Fruit fly (Drosophila melanogaster) whole organism, embryonic: ENCODE measurements around the gene scpr-A.

Experiments
- Adf1 ChIP-seq: fragments of 200-800 bp; sonication (Bioruptor generic); IDR thresholded peaks from 2 replicates; pipeline ENCODE4 v1.3.6; 2022; ENCODE audit warnings: missing biosample characterization, missing genetic modification characterization
- B-H1 ChIP-seq: fragments of 200-800 bp; sonication (Bioruptor generic); IDR thresholded peaks from 3 replicates; pipeline ENCODE4 v1.3.6; 2022; ENCODE audit warnings: missing biosample characterization, missing genetic modification characterization
- CG10274 ChIP-seq: fragments of 200-800 bp; sonication (Bioruptor generic); optimal IDR thresholded peaks from 3 replicates; lab custom pipeline; 2017; ENCODE audit warnings: missing biosample characterization, mild to moderate bottlenecking, missing genetic modification characterization
- CG10543 ChIP-seq: fragments of 200-800 bp; sonication (Bioruptor generic); optimal IDR thresholded peaks from 3 replicates; lab custom pipeline; 2017; ENCODE audit warnings: missing biosample characterization, mild to moderate bottlenecking, missing genetic modification characterization, moderate library complexity
- CG11723 ChIP-seq: fragments of 200-800 bp; sonication (Bioruptor generic); optimal IDR thresholded peaks from 2 replicates; lab custom pipeline; 2017; ENCODE audit warnings: missing biosample characterization, mild to moderate bottlenecking, missing genetic modification characterization
- CG12299 ChIP-seq: fragments of 200-800 bp; sonication (Bioruptor generic); optimal IDR thresholded peaks from 2 replicates; lab custom pipeline; 2018; ENCODE audit warnings: missing biosample characterization, mild to moderate bottlenecking, missing genetic modification characterization
- CG12659 ChIP-seq: fragments of 200-800 bp; sonication (Bioruptor generic); optimal IDR thresholded peaks from 3 replicates; lab custom pipeline; 2017; ENCODE audit warnings: mild to moderate bottlenecking, missing biosample characterization, missing genetic modification reagents, missing genetic modification characterization
- CG14014 ChIP-seq: fragments of 200-800 bp; sonication (Bioruptor generic); IDR thresholded peaks from 2 replicates; pipeline ENCODE4 v1.3.6; 2022; ENCODE audit warnings: missing biosample characterization, missing genetic modification characterization
- CG14441 ChIP-seq: fragments of 200-800 bp; sonication (Bioruptor generic); IDR thresholded peaks from 2 replicates; pipeline ENCODE4 v1.3.6; 2022; ENCODE audit warnings: missing biosample characterization, missing genetic modification characterization
- CG15601 ChIP-seq: fragments of 200-800 bp; sonication (Bioruptor generic); optimal IDR thresholded peaks from 3 replicates; lab custom pipeline; 2019; ENCODE audit warnings: missing biosample characterization, mild to moderate bottlenecking, missing genetic modification characterization, moderate library complexity
- CG1602 ChIP-seq: fragments of 200-800 bp; sonication (Bioruptor generic); optimal IDR thresholded peaks from 3 replicates; lab custom pipeline; 2016; ENCODE audit warnings: missing biosample characterization, missing genetic modification characterization
- CG17359 ChIP-seq: fragments of 200-800 bp; sonication (Bioruptor generic); optimal IDR thresholded peaks from 3 replicates; lab custom pipeline; 2018; ENCODE audit warnings: missing biosample characterization, mild to moderate bottlenecking, missing genetic modification characterization, moderate library complexity
- CG17612 ChIP-seq: fragments of 200-800 bp; sonication (Bioruptor generic); IDR thresholded peaks from 2 replicates; pipeline ENCODE4 v1.3.6; 2022; ENCODE audit warnings: missing biosample characterization, missing genetic modification characterization
- CG17802 ChIP-seq: fragments of 200-800 bp; sonication (Bioruptor generic); optimal IDR thresholded peaks from 2 replicates; lab custom pipeline; 2018; ENCODE audit warnings: missing biosample characterization, mild to moderate bottlenecking, missing genetic modification characterization, moderate library complexity
- CG18619 ChIP-seq: fragments of 200-800 bp; sonication (Bioruptor generic); optimal IDR thresholded peaks from 3 replicates; lab custom pipeline; 2017; ENCODE audit warnings: missing biosample characterization, mild to moderate bottlenecking, missing genetic modification characterization
- CG18764 ChIP-seq: fragments of 200-800 bp; sonication (Bioruptor generic); optimal IDR thresholded peaks from 3 replicates; lab custom pipeline; 2016; ENCODE audit warnings: missing biosample characterization, missing genetic modification characterization
- CG31365 ChIP-seq: fragments of 200-800 bp; sonication (Bioruptor generic); optimal IDR thresholded peaks from 2 replicates; lab custom pipeline; 2018; ENCODE audit warnings: missing biosample characterization, mild to moderate bottlenecking, missing genetic modification characterization
- CG4282 ChIP-seq: fragments of 200-800 bp; sonication (Bioruptor generic); optimal IDR thresholded peaks from 2 replicates; lab custom pipeline; 2016; ENCODE audit warnings: missing biosample characterization, missing genetic modification characterization
- CG6854 ChIP-seq: fragments of 200-800 bp; sonication (Bioruptor generic); optimal IDR thresholded peaks from 3 replicates; lab custom pipeline; 2017; ENCODE audit warnings: missing biosample characterization, mild to moderate bottlenecking, missing genetic modification characterization
- CG7556 ChIP-seq: fragments of 200-800 bp; sonication (Bioruptor generic); optimal IDR thresholded peaks from 2 replicates; lab custom pipeline; 2017; ENCODE audit warnings: missing biosample characterization, mild to moderate bottlenecking, missing genetic modification characterization
- CG8359 ChIP-seq: fragments of 200-800 bp; sonication (Bioruptor generic); optimal IDR thresholded peaks from 2 replicates; lab custom pipeline; 2017; ENCODE audit warnings: missing biosample characterization, mild to moderate bottlenecking, missing genetic modification characterization, borderline replicate concordance
- CG9876 ChIP-seq: fragments of 200-800 bp; sonication (Bioruptor generic); optimal IDR thresholded peaks from 2 replicates; lab custom pipeline; 2016; ENCODE audit warnings: missing biosample characterization, missing genetic modification characterization
- CoRest ChIP-seq: fragments of 200-800 bp; sonication (Bioruptor generic); optimal IDR thresholded peaks from 3 replicates; lab custom pipeline; 2018; ENCODE audit warnings: missing biosample characterization, mild to moderate bottlenecking, missing genetic modification characterization, moderate library complexity
- Dbx ChIP-seq: fragments of 200-800 bp; sonication (Bioruptor generic); IDR thresholded peaks from 3 replicates; pipeline ENCODE4 v1.3.6; 2022; ENCODE audit warnings: missing biosample characterization, missing genetic modification characterization
- E2f1 ChIP-seq: fragments of 200-800 bp; sonication (Bioruptor generic); IDR thresholded peaks from 2 replicates; pipeline ENCODE4 v1.3.6; 2022; ENCODE audit warnings: missing biosample characterization, missing genetic modification characterization
- Gsc ChIP-seq: fragments of 200-800 bp; sonication (Bioruptor generic); IDR thresholded peaks from 2 replicates; pipeline ENCODE4 v1.3.6; 2022; ENCODE audit warnings: missing biosample characterization, missing genetic modification characterization
- HLH3B ChIP-seq: fragments of 200-800 bp; sonication (Bioruptor generic); IDR thresholded peaks from 2 replicates; pipeline ENCODE4 v1.3.6; 2022; ENCODE audit warnings: missing biosample characterization, missing genetic modification characterization
- Myb ChIP-seq: fragments of 200-800 bp; sonication (Bioruptor generic); optimal IDR thresholded peaks from 2 replicates; lab custom pipeline; 2016; ENCODE audit warnings: missing biosample characterization, missing genetic modification characterization
- Nf-YC ChIP-seq: fragments of 200-800 bp; optimal IDR thresholded peaks from 3 replicates; lab custom pipeline; 2019; ENCODE audit warnings: missing biosample characterization, mild to moderate bottlenecking, missing genetic modification characterization, moderate library complexity
- Opbp ChIP-seq: fragments of 200-800 bp; sonication (Bioruptor generic); IDR thresholded peaks from 3 replicates; pipeline ENCODE4 v1.3.6; 2022; ENCODE audit warnings: missing biosample characterization, missing genetic modification characterization; ENCODE audit not compliant: partially characterized antibody
- TFAM ChIP-seq: fragments of 200-800 bp; sonication (Bioruptor generic); optimal IDR thresholded peaks from 2 replicates; lab custom pipeline; 2017; ENCODE audit warnings: missing biosample characterization, missing genetic modification characterization, inconsistent platforms
- bowl ChIP-seq: fragments of 200-800 bp; sonication (Bioruptor generic); IDR thresholded peaks from 2 replicates; pipeline ENCODE4 v1.3.6; 2022; ENCODE audit warnings: missing biosample characterization, missing genetic modification characterization
- chinmo ChIP-seq: fragments of 200-800 bp; sonication (Bioruptor generic); IDR thresholded peaks from 4 replicates; pipeline ENCODE4 v1.3.6; 2022; ENCODE audit warnings: missing biosample characterization, missing genetic modification characterization; ENCODE audit not compliant: partially characterized antibody
- chn ChIP-seq: fragments of 200-800 bp; sonication (Bioruptor generic); optimal IDR thresholded peaks from 2 replicates; lab custom pipeline; 2016; ENCODE audit warnings: missing biosample characterization, missing genetic modification characterization
- ci ChIP-seq: fragments of 200-800 bp; sonication (Bioruptor generic); IDR thresholded peaks from 3 replicates; pipeline ENCODE4 v1.3.6; 2022; ENCODE audit warnings: missing biosample characterization, missing genetic modification characterization
- danr ChIP-seq: fragments of 200-800 bp; sonication (Bioruptor generic); IDR thresholded peaks from 2 replicates; pipeline ENCODE4 v1.3.6; 2022; ENCODE audit warnings: missing biosample characterization, missing genetic modification characterization
- dmrt11E ChIP-seq: fragments of 200-800 bp; sonication (Bioruptor generic); optimal IDR thresholded peaks from 3 replicates; lab custom pipeline; 2018; ENCODE audit warnings: missing biosample characterization, mild to moderate bottlenecking, missing genetic modification characterization, moderate library complexity
- ewg ChIP-seq: fragments of 200-800 bp; sonication (Bioruptor generic); optimal IDR thresholded peaks from 3 replicates; lab custom pipeline; 2017; ENCODE audit warnings: mild to moderate bottlenecking, missing biosample characterization, missing genetic modification reagents, missing genetic modification characterization
- ftz-f1 ChIP-seq: fragments of 200-800 bp; sonication (Bioruptor generic); optimal IDR thresholded peaks from 2 replicates; lab custom pipeline; 2016; ENCODE audit warnings: missing biosample characterization, missing genetic modification characterization
- gce ChIP-seq: fragments of 200-800 bp; sonication (Bioruptor generic); IDR thresholded peaks from 3 replicates; pipeline ENCODE4 v1.3.6; 2022; ENCODE audit warnings: missing biosample characterization, missing genetic modification characterization
- jigr1 ChIP-seq: fragments of 200-800 bp; sonication (Bioruptor generic); IDR thresholded peaks from 3 replicates; pipeline ENCODE4 v1.3.6; 2022; ENCODE audit warnings: missing biosample characterization, missing genetic modification characterization
- luna ChIP-seq: fragments of 200-800 bp; sonication (Bioruptor generic); optimal IDR thresholded peaks from 2 replicates; lab custom pipeline; 2016; ENCODE audit warnings: missing biosample characterization, missing genetic modification characterization
- maf-S ChIP-seq: fragments of 200-800 bp; sonication (Bioruptor generic); optimal IDR thresholded peaks from 2 replicates; lab custom pipeline; 2016; ENCODE audit warnings: missing biosample characterization, missing genetic modification characterization
- nerfin-1 ChIP-seq: fragments of 200-800 bp; sonication (Bioruptor generic); optimal IDR thresholded peaks from 3 replicates; lab custom pipeline; 2019; ENCODE audit warnings: missing biosample characterization, mild to moderate bottlenecking, missing genetic modification characterization, moderate library complexity
- org-1 ChIP-seq: fragments of 200-800 bp; sonication (Bioruptor generic); optimal IDR thresholded peaks from 2 replicates; lab custom pipeline; 2017; ENCODE audit warnings: missing biosample characterization, missing genetic modification characterization
- peb ChIP-seq: fragments of 200-800 bp; sonication (Bioruptor generic); IDR thresholded peaks from 2 replicates; pipeline ENCODE4 v1.3.6; 2022; ENCODE audit warnings: missing biosample characterization, missing genetic modification characterization
- run ChIP-seq: fragments of 200-800 bp; sonication (Bioruptor generic); optimal IDR thresholded peaks from 3 replicates; lab custom pipeline; 2018; ENCODE audit warnings: missing biosample characterization, mild to moderate bottlenecking, missing genetic modification characterization
- slbo ChIP-seq: fragments of 200-800 bp; sonication (Bioruptor generic); IDR thresholded peaks from 2 replicates; pipeline ENCODE4 v1.3.6; 2022; ENCODE audit warnings: missing biosample characterization, missing genetic modification characterization
- tup ChIP-seq: fragments of 200-800 bp; sonication (Bioruptor generic); optimal IDR thresholded peaks from 2 replicates; lab custom pipeline; 2016; ENCODE audit warnings: missing biosample characterization, mild to moderate bottlenecking, missing genetic modification characterization, moderate library complexity
- unc-4 ChIP-seq: fragments of 200-800 bp; sonication (Bioruptor generic); IDR thresholded peaks from 2 replicates; pipeline ENCODE4 v1.3.6; 2022; ENCODE audit warnings: missing biosample characterization, missing genetic modification characterization; ENCODE audit not compliant: partially characterized antibody
- wdn ChIP-seq: fragments of 200-800 bp; sonication (Bioruptor generic); IDR thresholded peaks from 2 replicates; pipeline ENCODE4 v1.3.6; 2022; ENCODE audit warnings: missing biosample characterization, missing genetic modification characterization

Gene scpr-A

dm6 chr3R:11200885-11201421 lies 40.0 kb upstream of the scpr-A start:
- TF ChIP-seq danr (no peak), Nf-YC (tag; lab: Kevin White, UChicago) (no peak), CG17802 (no peak), B-H1 (GFP tag; lab: Robert Waterston, UW) (no peak), CG17359 (tag; lab: Kevin White, UChicago) (peak; percentile 55), Dbx (peak; percentile 35; the same call in 1 of the 3 replicates), slbo (GFP tag; lab: Robert Waterston, UW) (peak; percentile 76), org-1 (GFP tag; lab: Kevin White, UChicago) (no peak), CG12299 (tag; lab: Kevin White, UChicago) (no peak), nerfin-1 (no peak), maf-S (GFP tag; lab: Kevin White, UChicago) (no peak), CG15601 (tag; lab: Kevin White, UChicago) (no peak), gce (no peak), bowl (GFP tag; lab: Robert Waterston, UW) (no peak), TFAM (GFP tag; lab: Kevin White, UChicago) (no peak), CG18619 (GFP tag; lab: Kevin White, UChicago) (peak; percentile 56), CG10543 (GFP tag; lab: Kevin White, UChicago) (no peak), unc-4 (GFP tag; lab: Robert Waterston, UW) (no peak), Adf1 (GFP tag; lab: Robert Waterston, UW) (peak; percentile 34; the same call in 1 of the 2 replicates), CG12659 (GFP tag; lab: Kevin White, UChicago) (peak; percentile 47), dmrt11E (no peak), CG17612 (GFP tag; lab: Robert Waterston, UW) (no peak), CG6854 (GFP tag; lab: Kevin White, UChicago) (peak; percentile 26), CG7556 (GFP tag; lab: Kevin White, UChicago) (peak; percentile 51), CG1602 (GFP tag; lab: Kevin White, UChicago) (peak; percentile 9), run (tag; lab: Kevin White, UChicago) (no peak), chn (GFP tag; lab: Kevin White, UChicago) (no peak), CG14441 (GFP tag; lab: Robert Waterston, UW) (peak; percentile 75), CG4282 (GFP tag; lab: Kevin White, UChicago) (no peak), CG8359 (GFP tag; lab: Kevin White, UChicago) (no peak), CG11723 (GFP tag; lab: Kevin White, UChicago) (no peak), jigr1 (no peak), wdn (0 out of 2 replicates have a peak, but pooled peaks have one; percentile 14), luna (no peak), E2f1 (peak; percentile 56), CG31365 (no peak), HLH3B (GFP tag; lab: Robert Waterston, UW) (peak; percentile 50), Opbp (GFP tag; lab: Robert Waterston, UW) (no peak), ftz-f1 (GFP tag; lab: Kevin White, UChicago) (no peak), Myb (no peak), CG18764 (GFP tag; lab: Kevin White, UChicago) (no peak), ci (no peak), ewg (GFP tag; lab: Kevin White, UChicago) (no peak), peb (GFP tag; lab: Robert Waterston, UW) (no peak), CG14014 (GFP tag; lab: Robert Waterston, UW) (no peak), tup (GFP tag; lab: Kevin White, UChicago) (no peak), Gsc (GFP tag; lab: Robert Waterston, UW) (no peak), CG10274 (GFP tag; lab: Kevin White, UChicago) (peak; percentile 13), CoRest (tag; lab: Kevin White, UChicago) (peak; percentile 62), chinmo (GFP tag; lab: Robert Waterston, UW) (peak; percentile 61; the same call in 1 of the 4 replicates), CG9876 (GFP tag; lab: Kevin White, UChicago) (no peak)
